Worm (Caenorhabditis elegans): ENCODE results near the gene prcc-1.
A peak's percentile ranks its signal among the peaks of the same experiment; 100 is the strongest.

The prcc-1 gene

ce11 chrIV:13093677-13094076 lies at the start of gene prcc-1, which contains the start of gene C39E9.12:
TSS of gene prcc-1 (minus strand) at chrIV:13093795.
TSS of gene C39E9.12 (plus strand) at chrIV:13094007.
- TF ChIP-seq K02D7.2 (tag; optimal IDR thresholded peaks at IDR 0.05) (no peak), pqm-1 (tag; optimal IDR thresholded peaks at IDR 0.05) (no peak), hlh-8 (tag; optimal IDR thresholded peaks at IDR 0.05) (no peak), F13H6.1 (tag; optimal IDR thresholded peaks at IDR 0.05) (no peak), mec-3 (tag; optimal IDR thresholded peaks at IDR 0.05; ENCODE audit: borderline replicate concordance) (no peak), ceh-31 (tag; optimal IDR thresholded peaks at IDR 0.05) (peak; percentile 33), pha-4 (tag; optimal IDR thresholded peaks at IDR 0.05) (no peak), ceh-48 (tag; optimal IDR thresholded peaks at IDR 0.05) (peak; percentile 65), unc-42 (tag; optimal IDR thresholded peaks at IDR 0.05) (peak; percentile 43), npax-4 (tag; optimal IDR thresholded peaks at IDR 0.05) (no peak), pag-3 (tag; optimal IDR thresholded peaks at IDR 0.05; ENCODE audit: borderline replicate concordance) (no peak), ama-1 (optimal IDR thresholded peaks at IDR 0.05) (no peak), unc-3 (GFP tag; conservative IDR thresholded peaks at IDR 0.05) (no peak), unc-3 (tag; optimal IDR thresholded peaks at IDR 0.05) (no peak), ceh-14 (tag; optimal IDR thresholded peaks at IDR 0.05) (no peak), fkh-6 (tag; optimal IDR thresholded peaks at IDR 0.05) (no peak), fax-1 (tag; optimal IDR thresholded peaks at IDR 0.05) (peak; percentile 22), ceh-18 (tag; optimal IDR thresholded peaks at IDR 0.05) (peak; percentile 1), che-1 (tag; optimal IDR thresholded peaks at IDR 0.05) (no peak), pha-2 (tag; optimal IDR thresholded peaks at IDR 0.05) (no peak), nfya-1 (tag; optimal IDR thresholded peaks at IDR 0.05) (peak; percentile 61)

ce11 chrIV:13142254-13142653 lies 48.7 kb upstream of the prcc-1 start, which contains the start of gene spe-43:
TSS of gene spe-43 (minus strand) at chrIV:13142354.
- TF ChIP-seq ttx-3 (tag; optimal IDR thresholded peaks at IDR 0.05) (no peak), eyg-1 (tag; optimal IDR thresholded peaks at IDR 0.05) (no peak), pqm-1 (tag; optimal IDR thresholded peaks at IDR 0.05) (no peak), hlh-15 (tag; optimal IDR thresholded peaks at IDR 0.05) (no peak), ceh-22 (tag; optimal IDR thresholded peaks at IDR 0.05) (no peak), ceh-48 (tag; optimal IDR thresholded peaks at IDR 0.05) (no peak), ceh-6 (GFP tag; optimal IDR thresholded peaks at IDR 0.05) (no peak), nfya-1 (tag; optimal IDR thresholded peaks at IDR 0.05) (no peak), fkh-6 (tag; optimal IDR thresholded peaks at IDR 0.05) (no peak), pax-1 (tag; optimal IDR thresholded peaks at IDR 0.05) (no peak)

ce11 chrIV:13127720-13128119 lies 34.1 kb upstream of the prcc-1 start:
- TF ChIP-seq fax-1 (tag; optimal IDR thresholded peaks at IDR 0.05) = peak; percentile 8
- TF ChIP-seq unc-42 (tag; optimal IDR thresholded peaks at IDR 0.05) = peak; percentile 62
- TF ChIP-seq syd-9 (tag; optimal IDR thresholded peaks at IDR 0.05) = no peak
- TF ChIP-seq che-1 (tag; optimal IDR thresholded peaks at IDR 0.05) = no peak
- no peak for TF ChIP-seq odd-2 (tag; optimal IDR thresholded peaks at IDR 0.05)

ce11 chrIV:13125999-13126398 lies 32.4 kb upstream of the prcc-1 start:
- TF ChIP-seq ceh-34 (tag; optimal IDR thresholded peaks at IDR 0.05) = peak; percentile 2
- TF ChIP-seq hlh-6 (tag; optimal IDR thresholded peaks at IDR 0.05) = no peak
- TF ChIP-seq nfya-1 (tag; optimal IDR thresholded peaks at IDR 0.05) = peak; percentile 7
- peak; percentile 51 for TF ChIP-seq rnt-1 (tag; optimal IDR thresholded peaks at IDR 0.05)
- TF ChIP-seq hlh-8 (tag; optimal IDR thresholded peaks at IDR 0.05) = no peak
- peak; percentile 14 for TF ChIP-seq ceh-18 (tag; optimal IDR thresholded peaks at IDR 0.05)
- no peak for TF ChIP-seq ets-4 (tag; optimal IDR thresholded peaks at IDR 0.05)
- no peak for TF ChIP-seq mec-3 (tag; optimal IDR thresholded peaks at IDR 0.05; ENCODE audit: borderline replicate concordance)
- TF ChIP-seq pag-3 (tag; optimal IDR thresholded peaks at IDR 0.05; ENCODE audit: borderline replicate concordance) = no peak
- TF ChIP-seq K02D7.2 (tag; optimal IDR thresholded peaks at IDR 0.05) = no peak
- TF ChIP-seq ceh-48 (tag; optimal IDR thresholded peaks at IDR 0.05) = no peak

ce11 chrIV:13121396-13121795 lies 27.8 kb upstream of the prcc-1 start:
- TF ChIP-seq ceh-19 (GFP tag; optimal IDR thresholded peaks at IDR 0.05) (no peak), unc-42 (tag; optimal IDR thresholded peaks at IDR 0.05) (peak; percentile 51)
